Worm (Caenorhabditis elegans): ENCODE results near the gene spp-8.

DNA sequence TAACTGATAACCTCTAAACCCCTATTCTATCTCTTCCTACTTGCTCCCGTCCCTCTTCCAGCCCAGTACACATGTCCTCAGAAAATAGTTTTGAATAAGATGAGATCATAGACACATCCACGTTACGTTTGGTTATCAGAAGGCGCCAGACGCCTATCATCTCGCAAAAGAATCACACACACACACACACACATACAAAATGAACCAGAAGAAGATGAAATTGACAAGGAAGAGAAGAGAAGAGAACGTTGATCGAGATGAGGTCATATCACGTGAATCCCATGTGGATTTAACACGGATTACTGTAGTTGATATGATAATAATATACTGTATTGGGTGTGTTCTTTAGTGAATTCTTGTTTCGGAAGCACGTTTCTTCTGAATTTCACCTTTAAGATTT, 44.6 kb downstream of the spp-8 start:
- TF ChIP-seq dao-5 (tag; optimal IDR thresholded peaks at IDR 0.05) (no peak), him-1 (tag; optimal IDR thresholded peaks at IDR 0.05) (no peak)

Measured in whole organism, L4/young adult.